Worm (Caenorhabditis elegans): ENCODE measurements around the gene F42A8.1.

- TF ChIP-seq dmd-9 (GFP tag; IDR thresholded peaks at IDR 0.05) (no peak), ama-1 (optimal IDR thresholded peaks at IDR 0.05) (no peak), pha-4 (GFP tag; IDR thresholded peaks at IDR 0.05) (no peak), pha-4 (tag; optimal IDR thresholded peaks at IDR 0.05) (no peak), unc-39 (tag; optimal IDR thresholded peaks at IDR 0.05) (no peak), fos-1 (tag; optimal IDR thresholded peaks at IDR 0.05) (no peak), nhr-237 (tag; optimal IDR thresholded peaks at IDR 0.05) (no peak), mep-1 (tag; optimal IDR thresholded peaks at IDR 0.05) (no peak), ZK546.5 (tag; optimal IDR thresholded peaks at IDR 0.05) (no peak), egl-27 (tag; optimal IDR thresholded peaks at IDR 0.05) (no peak), aly-2 (tag; optimal IDR thresholded peaks at IDR 0.05) (no peak), lsy-2 (tag; optimal IDR thresholded peaks at IDR 0.05) (no peak), php-3 (GFP tag; IDR thresholded peaks at IDR 0.05) (no peak)
These were observed 33.1 kb downstream of the F42A8.1 start for ce11 chrII:9313335-9313734.

Measured in whole organism, L4 larva.